Fruit fly (Drosophila melanogaster): ENCODE measurements around the gene CG2926.

dm6 chr3R:5591398-5591853 lies 3.2 kb upstream of the CG2926 start, which contains the start of the genes noi and Vha26:
- TF ChIP-seq insv (optimal IDR thresholded peaks at IDR 0.05) (no peak), Myc (optimal IDR thresholded peaks at IDR 0.05) (no peak), psq (optimal IDR thresholded peaks at IDR 0.05) (no peak), h (optimal IDR thresholded peaks at IDR 0.05) (no peak), ttk (optimal IDR thresholded peaks at IDR 0.05) (no peak), Sin3A (optimal IDR thresholded peaks at IDR 0.05) (no peak)
